Fruit fly (Drosophila melanogaster) whole organism, adult: ENCODE measurements around the gene swm.

Source experiments
- CG11617 ChIP-seq: fragments of 200-800 bp; sonication (Bioruptor generic); optimal IDR thresholded peaks from 2 replicates; lab custom pipeline; 2017; ENCODE audit warnings: mild to moderate bottlenecking, missing biosample characterization, missing genetic modification reagents, missing genetic modification characterization
- CG12768 ChIP-seq: fragments of 200-800 bp; sonication (Bioruptor generic); optimal IDR thresholded peaks from 2 replicates; lab custom pipeline; 2017; ENCODE audit warnings: missing biosample characterization, missing genetic modification characterization, mild to moderate bottlenecking, moderate library complexity, missing genetic modification reagents
- CG14711 ChIP-seq: fragments of 200-800 bp; sonication (Bioruptor generic); optimal IDR thresholded peaks from 2 replicates; lab custom pipeline; 2018; ENCODE audit warnings: missing biosample characterization, mild to moderate bottlenecking, missing genetic modification characterization, moderate library complexity
- CG1620 ChIP-seq: fragments of 200-800 bp; sonication (Bioruptor generic); optimal IDR thresholded peaks from 2 replicates; lab custom pipeline; 2016; ENCODE audit warnings: missing biosample characterization, missing genetic modification characterization
- CG33017 ChIP-seq: fragments of 200-800 bp; sonication (Bioruptor generic); optimal IDR thresholded peaks from 2 replicates; lab custom pipeline; 2018; ENCODE audit warnings: missing biosample characterization, mild to moderate bottlenecking, missing genetic modification characterization, moderate library complexity
- CG5204 ChIP-seq: fragments of 200-800 bp; sonication (Bioruptor generic); optimal IDR thresholded peaks from 2 replicates; lab custom pipeline; 2016; ENCODE audit warnings: missing biosample characterization, missing genetic modification characterization
- CG7045 ChIP-seq: fragments of 200-800 bp; sonication (Bioruptor generic); optimal IDR thresholded peaks from 2 replicates; lab custom pipeline; 2017; ENCODE audit warnings: missing biosample characterization, mild to moderate bottlenecking, missing genetic modification characterization
- CG7101 ChIP-seq: fragments of 200-800 bp; sonication (Bioruptor generic); optimal IDR thresholded peaks from 2 replicates; lab custom pipeline; 2018; ENCODE audit warnings: missing biosample characterization, mild to moderate bottlenecking, missing genetic modification characterization, moderate library complexity
- Clk ChIP-seq: fragments of 200-800 bp; sonication (Bioruptor generic); optimal IDR thresholded peaks from 2 replicates; lab custom pipeline; 2017; ENCODE audit warnings: missing biosample characterization, missing genetic modification characterization
- Crg-1 ChIP-seq: fragments of 200-800 bp; sonication (Bioruptor generic); optimal IDR thresholded peaks from 2 replicates; lab custom pipeline; 2016; ENCODE audit warnings: missing biosample characterization, missing genetic modification characterization
- Hr96 ChIP-seq: fragments of 200-800 bp; sonication (Bioruptor generic); optimal IDR thresholded peaks from 2 replicates; lab custom pipeline; 2016; ENCODE audit warnings: missing biosample characterization, missing genetic modification characterization
- Mnt ChIP-seq: fragments of 200-800 bp; sonication (Bioruptor generic); optimal IDR thresholded peaks from 2 replicates; lab custom pipeline; 2016; ENCODE audit warnings: missing biosample characterization, mild to moderate bottlenecking, missing genetic modification characterization
- bab1 ChIP-seq: fragments of 200-800 bp; sonication (Bioruptor generic); optimal IDR thresholded peaks from 3 replicates; lab custom pipeline; 2019; ENCODE audit warnings: missing biosample characterization, mild to moderate bottlenecking, missing genetic modification characterization, moderate library complexity
- cic ChIP-seq: fragments of 200-800 bp; sonication (Bioruptor generic); optimal IDR thresholded peaks from 2 replicates; lab custom pipeline; 2017; ENCODE audit warnings: missing biosample characterization, mild to moderate bottlenecking, missing genetic modification characterization, moderate library complexity
- cnc ChIP-seq, 2 experiments: fragments of >200 bp; optimal IDR thresholded peaks; 2 replicates each; lab custom pipeline; 2017
- kay ChIP-seq: fragments of 200-800 bp; sonication (Bioruptor generic); peaks from one replicate; lab custom pipeline; 2016; ENCODE audit warnings: missing biosample characterization, missing genetic modification characterization, borderline replicate concordance
- ovo ChIP-seq: fragments of 200-800 bp; sonication (Bioruptor generic); optimal IDR thresholded peaks from 2 replicates; lab custom pipeline; 2016; ENCODE audit warnings: missing biosample characterization, missing genetic modification characterization
- pad ChIP-seq: fragments of 200-800 bp; sonication (Bioruptor generic); optimal IDR thresholded peaks from 3 replicates; lab custom pipeline; 2017; ENCODE audit warnings: missing biosample characterization, missing genetic modification characterization, mild to moderate bottlenecking, moderate library complexity, missing genetic modification reagents
- tj ChIP-seq: fragments of 200-800 bp; sonication (Bioruptor generic); optimal IDR thresholded peaks from 3 replicates; lab custom pipeline; 2017; ENCODE audit warnings: missing biosample characterization, mild to moderate bottlenecking, missing genetic modification characterization, moderate library complexity
- toe ChIP-seq: fragments of 200-800 bp; sonication (Bioruptor generic); optimal IDR thresholded peaks from 2 replicates; lab custom pipeline; 2016; ENCODE audit warnings: missing biosample characterization, missing genetic modification characterization

swm gene

DNA sequence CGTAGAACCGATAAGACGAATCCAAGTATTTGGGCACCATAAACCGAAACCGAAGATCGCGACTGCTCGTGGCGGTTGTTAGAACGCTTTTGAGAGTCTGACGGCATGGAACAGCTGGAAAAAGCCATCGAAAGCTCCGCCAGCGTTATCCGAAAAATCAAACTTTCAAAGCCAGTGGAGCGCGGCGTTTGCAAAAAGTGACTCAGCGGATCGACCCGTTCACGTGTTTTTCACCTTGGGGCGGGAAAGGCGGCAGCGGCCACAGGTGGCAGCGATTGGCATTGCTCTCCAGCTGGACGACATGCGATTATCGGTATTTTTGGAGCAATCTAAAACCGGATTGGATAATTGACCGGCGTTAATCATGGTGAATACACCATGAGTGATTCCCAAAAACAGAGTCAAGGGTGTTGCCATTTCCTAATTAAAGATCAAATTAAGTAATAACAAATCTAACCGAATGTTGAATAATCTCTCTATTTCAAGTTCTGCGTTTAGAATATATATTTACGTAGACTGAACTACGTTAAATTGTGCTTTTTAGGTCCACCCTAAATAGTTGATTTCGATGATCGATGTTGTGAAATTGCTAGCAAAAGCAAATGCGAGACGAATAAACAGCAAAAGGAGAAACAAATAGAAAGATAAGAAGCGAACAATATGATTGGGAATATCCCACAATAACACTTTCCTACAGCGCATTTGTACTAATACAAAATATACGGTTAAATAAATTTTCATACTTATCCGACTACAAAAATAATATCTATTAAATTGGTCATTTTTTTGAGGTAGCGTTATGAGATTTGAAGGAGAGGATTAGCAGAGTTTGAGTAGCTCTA lies 54.0 kb downstream of the swm start, which contains the start of gene CG10337:
Gene CG10337 (minus strand): TSS at position 91 of the 842 bp plus-strand sequence.
- TF ChIP-seq CG14711 (tag; lab: Kevin White, UChicago), result peak; percentile 67
- TF ChIP-seq Hr96, result peak; percentile 21
- TF ChIP-seq kay, result peak; percentile 70
- peak; percentile 44 to 86 for TF ChIP-seq cnc (optimal IDR thresholded peaks at IDR 0.05; lab: Kevin White, UChicago)
- TF ChIP-seq CG1620 (GFP tag; lab: Kevin White, UChicago), result no peak
- TF ChIP-seq Clk (GFP tag; lab: Kevin White, UChicago), result no peak
- TF ChIP-seq CG11617 (GFP tag; lab: Kevin White, UChicago), result peak; percentile 85
- TF ChIP-seq tj, result peak; percentile 72
- peak; percentile 73 for TF ChIP-seq CG33017 (tag; lab: Kevin White, UChicago)
- no peak for TF ChIP-seq toe (GFP tag; lab: Kevin White, UChicago)
- peak; percentile 71 for TF ChIP-seq CG7045 (GFP tag; lab: Kevin White, UChicago)
- peak; percentile 56 for TF ChIP-seq CG5204 (GFP tag; lab: Kevin White, UChicago)
- peak; percentile 77 for TF ChIP-seq CG12768 (GFP tag; lab: Kevin White, UChicago)
- TF ChIP-seq bab1 (GFP tag; lab: Kevin White, UChicago), result peak; percentile 60
- TF ChIP-seq ovo (GFP tag; lab: Kevin White, UChicago), result no peak
- peak; percentile 34 for TF ChIP-seq pad (GFP tag; lab: Kevin White, UChicago)
- TF ChIP-seq cic (GFP tag; lab: Kevin White, UChicago), result peak; percentile 74
- TF ChIP-seq Mnt (GFP tag; lab: Kevin White, UChicago), result peak; percentile 62
- TF ChIP-seq Crg-1 (GFP tag; lab: Kevin White, UChicago), result no peak
- peak; percentile 80 for TF ChIP-seq CG7101 (tag; lab: Kevin White, UChicago)
